Worm (Caenorhabditis elegans) whole organism, L2 larva: Measurements from ENCODE around the gene tub-1.

ENCODE experiments used
- fos-1 ChIP-seq: fragments of 150-350 bp; optimal IDR thresholded peaks from 2 replicates; lab custom pipeline; 2014; ENCODE audit warnings: missing biosample characterization, missing genetic modification characterization
- nhr-23 ChIP-seq: fragments of 150-350 bp; optimal IDR thresholded peaks from 2 replicates; lab custom pipeline; 2014; ENCODE audit warnings: missing biosample characterization, missing genetic modification reagents, missing genetic modification characterization
- nhr-237 ChIP-seq: fragments of 150-350 bp; optimal IDR thresholded peaks from 2 replicates; lab custom pipeline; 2014; ENCODE audit warnings: missing biosample characterization, missing genetic modification characterization
- snpc-4 ChIP-seq: fragments of 150-350 bp; optimal IDR thresholded peaks from 2 replicates; lab custom pipeline; 2014; ENCODE audit warnings: missing biosample characterization, missing genetic modification characterization
- ztf-4 ChIP-seq: fragments of 150-350 bp; optimal IDR thresholded peaks from 2 replicates; lab custom pipeline; 2014; ENCODE audit warnings: missing biosample characterization, missing genetic modification characterization

DNA sequence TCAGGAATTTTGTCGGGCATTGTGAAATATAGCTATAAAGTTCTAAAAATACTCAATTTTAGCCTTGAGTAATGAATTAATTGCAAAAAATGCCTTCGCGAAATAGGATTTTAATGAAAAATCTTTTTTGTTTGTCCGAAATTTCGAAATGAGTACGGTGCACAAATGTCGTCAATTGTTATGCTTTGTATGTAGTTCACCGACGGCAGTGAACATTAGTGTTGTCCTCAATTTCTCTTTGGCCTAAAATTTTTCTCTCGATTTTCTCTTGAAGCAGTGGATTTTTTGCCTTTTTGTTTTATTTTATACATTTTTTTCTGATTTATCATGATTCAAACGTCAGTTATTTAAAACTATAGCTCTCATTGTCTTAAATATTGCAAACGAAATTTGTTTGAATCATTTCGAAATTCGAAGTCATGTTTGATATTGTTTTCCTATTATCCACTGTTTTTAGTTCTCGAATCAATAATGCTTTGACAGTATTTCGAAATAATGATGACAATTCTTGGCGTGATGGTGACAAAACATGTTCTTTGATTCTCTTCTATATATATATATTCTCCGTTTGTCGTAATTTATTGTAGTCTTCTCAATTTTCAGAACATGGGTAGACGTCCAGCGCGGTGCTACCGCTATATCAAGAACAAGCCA, 13.3 kb downstream of the tub-1 start, which contains the start of the genes ints-11 and rpl-10:
- TF ChIP-seq nhr-237 (tag; lab: Kevin White, UChicago) = no peak
- peak; percentile 42 for TF ChIP-seq fos-1
- no peak for TF ChIP-seq nhr-23
- no peak for TF ChIP-seq snpc-4 (tag; lab: Kevin White, UChicago)
- no peak for TF ChIP-seq ztf-4
